Fruit fly (Drosophila melanogaster): ENCODE results near the gene shep.

shep gene

dm6 chr3L:5154917-5155613 lies 122.7 kb downstream of the shep start (continued):
- TF ChIP-seq fd96Cb (tag; optimal IDR thresholded peaks at IDR 0.05) (peak; percentile 61), CG9609 (GFP tag; optimal IDR thresholded peaks at IDR 0.05) (peak; percentile 73), CG9876 (GFP tag; optimal IDR thresholded peaks at IDR 0.05) (peak; percentile 35), rib (GFP tag; IDR thresholded peaks at IDR 0.05) (peak; percentile 74; the same call in 1 of the 2 replicates), CG32772 (GFP tag; IDR thresholded peaks at IDR 0.05) (no peak; the same call in 1 of the 2 replicates), cas (GFP tag; IDR thresholded peaks at IDR 0.05) (peak; percentile 64), chn (GFP tag; optimal IDR thresholded peaks at IDR 0.05) (peak; percentile 74), bab2 (GFP tag; optimal IDR thresholded peaks at IDR 0.05) (peak; percentile 69), CG4328 (GFP tag; optimal IDR thresholded peaks at IDR 0.05) (peak; percentile 49), CG15514 (GFP tag; optimal IDR thresholded peaks at IDR 0.05) (peak; percentile 69), CG15696 (tag; optimal IDR thresholded peaks at IDR 0.05) (no peak), Hey (tag; optimal IDR thresholded peaks at IDR 0.05) (peak; percentile 2), dati (GFP tag; IDR thresholded peaks at IDR 0.05) (no peak), chm (GFP tag; IDR thresholded peaks at IDR 0.05) (no peak), CG9215 (GFP tag; IDR thresholded peaks at IDR 0.05) (no peak), C15 (GFP tag; IDR thresholded peaks at IDR 0.05) (peak; percentile 52; the same call in 1 of the 3 replicates), emc (GFP tag; optimal IDR thresholded peaks at IDR 0.05) (no peak), Tbp (GFP tag; optimal IDR thresholded peaks at IDR 0.05) (no peak), peb (GFP tag; IDR thresholded peaks at IDR 0.05) (peak; percentile 58; the same call in 1 of the 2 replicates), hkb (optimal IDR thresholded peaks at IDR 0.05) (no peak), hkb (GFP tag; IDR thresholded peaks at IDR 0.05) (peak; percentile 90), ro (GFP tag; IDR thresholded peaks at IDR 0.05) (no peak; the same call in 1 of the 2 replicates), CG12744 (GFP tag; optimal IDR thresholded peaks at IDR 0.05) (peak; percentile 39), ems (GFP tag; optimal IDR thresholded peaks at IDR 0.05) (peak; percentile 20), NC2α (GFP tag; optimal IDR thresholded peaks at IDR 0.05) (peak; percentile 12), CG6765 (GFP tag; optimal IDR thresholded peaks at IDR 0.05) (peak; percentile 18), CG43689 (GFP tag; IDR thresholded peaks at IDR 0.05) (no peak; the same call in none of the 2 replicates), chif (GFP tag; optimal IDR thresholded peaks at IDR 0.05) (peak; percentile 55 to 69), al (GFP tag; IDR thresholded peaks at IDR 0.05) (no peak), caup (GFP tag; optimal IDR thresholded peaks at IDR 0.05; ENCODE audit: severe bottlenecking) (peak; percentile 78), CG31388 (GFP tag; optimal IDR thresholded peaks at IDR 0.05) (peak; percentile 25), Opbp (GFP tag; IDR thresholded peaks at IDR 0.05; ENCODE audit: partially characterized antibody) (no peak), prd (optimal IDR thresholded peaks at IDR 0.05) (no peak), prd (GFP tag; IDR thresholded peaks at IDR 0.05) (no peak; the same call in 2 of the 3 replicates), Dek (tag; optimal IDR thresholded peaks at IDR 0.05) (peak; percentile 81), CG4424 (GFP tag; optimal IDR thresholded peaks at IDR 0.05) (peak; percentile 65), aop (GFP tag; IDR thresholded peaks at IDR 0.05) (peak; percentile 40; the same call in 1 of the 2 replicates), ash1 (GFP tag; optimal IDR thresholded peaks at IDR 0.05) (no peak), run (tag; optimal IDR thresholded peaks at IDR 0.05) (peak; percentile 41), Hr78 (GFP tag; optimal IDR thresholded peaks at IDR 0.05) (no peak), CG33213 (GFP tag; optimal IDR thresholded peaks at IDR 0.05) (peak; percentile 63), CG6683 (GFP tag; optimal IDR thresholded peaks at IDR 0.05) (peak; percentile 76), jumu (GFP tag; optimal IDR thresholded peaks at IDR 0.05) (peak; percentile 68), trh (GFP tag; optimal IDR thresholded peaks at IDR 0.05) (peak; percentile 0), CG12659 (GFP tag; optimal IDR thresholded peaks at IDR 0.05) (peak; percentile 73), Neu2 (GFP tag; optimal IDR thresholded peaks at IDR 0.05; ENCODE audit: borderline replicate concordance) (no peak), Eip74EF (GFP tag; optimal IDR thresholded peaks at IDR 0.05) (peak in 1 of 2 experiments; percentile 32), h (optimal IDR thresholded peaks at IDR 0.05) (no peak), knrl (GFP tag; IDR thresholded peaks at IDR 0.05; ENCODE audit: partially characterized antibody) (no peak), bbx (GFP tag; IDR thresholded peaks at IDR 0.05; ENCODE audit: partially characterized antibody) (no peak)

All from whole organism, embryonic.